Worm (Caenorhabditis elegans) whole organism, L1 larva: ENCODE data around the gene C35D10.3.
A peak's percentile ranks its signal among the peaks of the same experiment; 100 is the strongest.

ENCODE experiments used
- C16A3.4 ChIP-seq: fragments of 150-350 bp; optimal IDR thresholded peaks from 2 replicates; lab custom pipeline; 2014; ENCODE audit warnings: missing biosample characterization, missing genetic modification characterization
- aha-1 ChIP-seq: fragments of 150-350 bp; optimal IDR thresholded peaks from 2 replicates; lab custom pipeline; 2014; ENCODE audit warnings: missing biosample characterization, missing genetic modification characterization
- blmp-1 ChIP-seq: fragments of 150-350 bp; optimal IDR thresholded peaks from 2 replicates; lab custom pipeline; 2014; ENCODE audit warnings: missing biosample characterization, missing genetic modification characterization
- fkh-10 ChIP-seq: sonication (generic microtip); optimal IDR thresholded peaks from 2 replicates; lab custom pipeline; 2017; ENCODE audit warnings: missing biosample characterization, missing genetic modification reagents, missing genetic modification characterization
- fos-1 ChIP-seq: fragments of 150-350 bp; optimal IDR thresholded peaks from 2 replicates; lab custom pipeline; 2014; ENCODE audit warnings: missing biosample characterization, missing genetic modification characterization
- lin-15B ChIP-seq: fragments of 150-350 bp; sonication (generic microtip); optimal IDR thresholded peaks from 3 replicates; lab custom pipeline; 2014; ENCODE audit warnings: missing biosample characterization, missing genetic modification characterization
- lin-39 ChIP-seq: fragments of 150-350 bp; optimal IDR thresholded peaks from 2 replicates; lab custom pipeline; 2014; ENCODE audit warnings: missing biosample characterization, missing genetic modification reagents, missing genetic modification characterization
- lsy-2 ChIP-seq, 2 experiments: fragments of 150-350 bp; optimal IDR thresholded peaks; 2 replicates each; lab custom pipeline; 2014; ENCODE audit warnings: missing biosample characterization in 2 of 2, missing genetic modification characterization in 2 of 2
- mef-2 ChIP-seq: fragments of 150-350 bp; optimal IDR thresholded peaks from 2 replicates; lab custom pipeline; 2014; ENCODE audit warnings: missing biosample characterization, missing genetic modification characterization
- nhr-237 ChIP-seq: fragments of 150-350 bp; optimal IDR thresholded peaks from 2 replicates; lab custom pipeline; 2014; ENCODE audit warnings: missing biosample characterization, missing genetic modification characterization
- rnt-1 ChIP-seq: sonication (generic microtip); optimal IDR thresholded peaks from 2 replicates; lab custom pipeline; 2016; ENCODE audit warnings: mild to moderate bottlenecking, missing genetic modification characterization, moderate library complexity, missing compliant biosample characterization
- ztf-11 ChIP-seq, 2 experiments: sonication (generic microtip); optimal IDR thresholded peaks; 2 replicates each; lab custom pipeline; 2016 to 2017; ENCODE audit warnings: missing genetic modification characterization in 2 of 2, missing biosample characterization in 1 of 2, missing compliant biosample characterization in 1 of 2

DNA sequence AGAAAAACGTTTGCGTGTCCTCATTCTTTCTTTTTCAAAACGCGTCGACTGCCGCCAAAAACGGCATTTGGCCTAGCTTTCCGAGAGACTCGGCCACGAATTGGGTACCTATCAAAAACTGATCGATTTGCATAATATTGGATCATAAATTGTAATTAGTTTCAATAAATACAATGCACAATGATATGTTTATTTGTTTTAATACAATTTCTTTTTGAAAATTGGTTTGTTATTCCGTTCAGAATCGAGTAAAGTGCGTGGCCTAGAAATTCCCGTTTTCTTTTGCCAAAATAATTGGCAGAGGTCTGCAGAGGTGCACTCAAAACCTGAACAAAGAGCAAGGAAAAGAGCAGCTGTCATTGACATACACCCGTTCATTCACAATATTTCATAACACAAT lies 36.7 kb downstream of the C35D10.3 start, which contains the start of gene F26F4.8:
- TF ChIP-seq lsy-2 (tag; optimal IDR thresholded peaks at IDR 0.05; lab: Kevin White, UChicago): peak; percentile 35 to 51
- TF ChIP-seq ztf-11 (tag; optimal IDR thresholded peaks at IDR 0.05; lab: Kevin White, UChicago): peak in 1 of 2 experiments; percentile 68
- TF ChIP-seq aha-1 (tag; lab: Kevin White, UChicago): no peak
- no peak for TF ChIP-seq fos-1 (tag; lab: Kevin White, UChicago)
- no peak for TF ChIP-seq lin-39
- no peak for TF ChIP-seq nhr-237 (tag; lab: Kevin White, UChicago)
- TF ChIP-seq blmp-1: no peak
- no peak for TF ChIP-seq fkh-10
- TF ChIP-seq lin-15B (tag; lab: Kevin White, UChicago): peak; percentile 30
- TF ChIP-seq mef-2: no peak
- peak; percentile 59 for TF ChIP-seq rnt-1 (tag; lab: Kevin White, UChicago)
- TF ChIP-seq C16A3.4 (tag; lab: Kevin White, UChicago): no peak
